Fruit fly (Drosophila melanogaster) whole organism, prepupa: ENCODE measurements around the gene Smyd3.

Experiments used
- Blimp-1 ChIP-seq: fragments of 200-800 bp; sonication (Bioruptor generic); optimal IDR thresholded peaks from 3 replicates; lab custom pipeline; 2017; ENCODE audit warnings: missing biosample characterization, missing genetic modification characterization, mild to moderate bottlenecking, moderate library complexity, missing genetic modification reagents
- CG10669 ChIP-seq: fragments of 200-800 bp; sonication (Bioruptor generic); optimal IDR thresholded peaks from 3 replicates; lab custom pipeline; 2018; ENCODE audit warnings: missing biosample characterization, mild to moderate bottlenecking, missing genetic modification characterization, moderate library complexity
- CG11294 ChIP-seq: fragments of 200-800 bp; sonication (Bioruptor generic); IDR thresholded peaks from 2 replicates; pipeline ENCODE4 v1.3.6; 2022; ENCODE audit warnings: missing biosample characterization, missing genetic modification characterization
- CG11902 ChIP-seq: fragments of 200-800 bp; sonication (Bioruptor generic); optimal IDR thresholded peaks from 3 replicates; lab custom pipeline; 2016; ENCODE audit warnings: missing biosample characterization, missing genetic modification characterization
- CG15336 ChIP-seq: fragments of 200-800 bp; sonication (Bioruptor generic); IDR thresholded peaks from 2 replicates; pipeline ENCODE4 v1.3.6; 2022; ENCODE audit warnings: missing biosample characterization, missing genetic modification characterization
- CG1621 ChIP-seq: fragments of 200-800 bp; sonication (Bioruptor generic); optimal IDR thresholded peaks from 3 replicates; lab custom pipeline; 2018; ENCODE audit warnings: missing biosample characterization, mild to moderate bottlenecking, missing genetic modification characterization
- CG3032 ChIP-seq: fragments of 200-800 bp; optimal IDR thresholded peaks from 2 replicates; lab custom pipeline; 2019; ENCODE audit warnings: missing biosample characterization, mild to moderate bottlenecking, missing genetic modification characterization, moderate library complexity
- CG32006 ChIP-seq: fragments of 200-800 bp; sonication (Bioruptor generic); optimal IDR thresholded peaks from 3 replicates; lab custom pipeline; 2017; ENCODE audit warnings: missing biosample characterization, mild to moderate bottlenecking, missing genetic modification characterization
- CG34406 ChIP-seq: fragments of 200-800 bp; sonication (Bioruptor generic); optimal IDR thresholded peaks from 3 replicates; lab custom pipeline; 2016; ENCODE audit warnings: missing biosample characterization, missing genetic modification characterization
- CG3919 ChIP-seq: fragments of 200-800 bp; sonication (Bioruptor generic); optimal IDR thresholded peaks from 3 replicates; lab custom pipeline; 2016; ENCODE audit warnings: missing biosample characterization, missing genetic modification characterization
- CG6163 ChIP-seq: fragments of 200-800 bp; sonication (Bioruptor generic); IDR thresholded peaks from 3 replicates; pipeline ENCODE4 v1.3.6; 2022; ENCODE audit warnings: missing biosample characterization, missing genetic modification characterization
- CG6276 ChIP-seq: fragments of 200-800 bp; sonication (Bioruptor generic); optimal IDR thresholded peaks from 2 replicates; lab custom pipeline; 2017; ENCODE audit warnings: missing biosample characterization, mild to moderate bottlenecking, missing genetic modification characterization
- CG6792 ChIP-seq: fragments of 200-800 bp; sonication (Bioruptor generic); optimal IDR thresholded peaks from 3 replicates; lab custom pipeline; 2016; ENCODE audit warnings: missing biosample characterization, missing genetic modification characterization
- CG6808 ChIP-seq: fragments of 200-800 bp; sonication (Bioruptor generic); optimal IDR thresholded peaks from 3 replicates; lab custom pipeline; 2017; ENCODE audit warnings: missing biosample characterization, missing genetic modification characterization, mild to moderate bottlenecking, moderate library complexity, missing genetic modification reagents
- CG7368 ChIP-seq: fragments of 200-800 bp; sonication (Bioruptor generic); optimal IDR thresholded peaks from 3 replicates; lab custom pipeline; 2016; ENCODE audit warnings: missing biosample characterization, missing genetic modification characterization
- CG8319 ChIP-seq: fragments of 200-800 bp; sonication (Bioruptor generic); optimal IDR thresholded peaks from 3 replicates; lab custom pipeline; 2016; ENCODE audit warnings: missing biosample characterization, missing genetic modification characterization
- Eip75B ChIP-seq: fragments of 200-800 bp; sonication (Bioruptor generic); optimal IDR thresholded peaks from 3 replicates; lab custom pipeline; 2016; ENCODE audit warnings: missing biosample characterization, missing genetic modification characterization
- Eip93F ChIP-seq: fragments of 200-800 bp; sonication (Bioruptor generic); optimal IDR thresholded peaks from 2 replicates; lab custom pipeline; 2016; ENCODE audit warnings: missing biosample characterization, mild to moderate bottlenecking, missing genetic modification characterization
- Ets21C ChIP-seq: fragments of 200-800 bp; sonication (Bioruptor generic); optimal IDR thresholded peaks from 3 replicates; lab custom pipeline; 2016; ENCODE audit warnings: missing biosample characterization, missing genetic modification characterization
- Gug ChIP-seq: fragments of 200-800 bp; sonication (Bioruptor generic); IDR thresholded peaks from 2 replicates; pipeline ENCODE4 v1.3.6; 2022; ENCODE audit warnings: missing biosample characterization, missing genetic modification characterization
- Hr38 ChIP-seq: sonication (Bioruptor generic); optimal IDR thresholded peaks from 2 replicates; lab custom pipeline; 2016; ENCODE audit warnings: missing biosample characterization, missing genetic modification characterization
- Hr39 ChIP-seq: fragments of 200-800 bp; sonication (Bioruptor generic); optimal IDR thresholded peaks from 2 replicates; lab custom pipeline; 2016; ENCODE audit warnings: missing biosample characterization, missing genetic modification characterization
- Hr4 ChIP-seq: fragments of 200-800 bp; sonication (Bioruptor generic); optimal IDR thresholded peaks from 3 replicates; lab custom pipeline; 2016; ENCODE audit warnings: missing biosample characterization, missing genetic modification characterization
- Lpt ChIP-seq: fragments of 200-800 bp; sonication (Bioruptor generic); optimal IDR thresholded peaks from 3 replicates; lab custom pipeline; 2016; ENCODE audit warnings: missing biosample characterization, missing genetic modification characterization
- Met ChIP-seq: fragments of 200-800 bp; sonication (Bioruptor generic); optimal IDR thresholded peaks from 3 replicates; lab custom pipeline; 2016; ENCODE audit warnings: missing biosample characterization, missing genetic modification characterization
- OdsH ChIP-seq: fragments of 200-800 bp; sonication (Bioruptor generic); optimal IDR thresholded peaks from 3 replicates; lab custom pipeline; 2016; ENCODE audit warnings: missing biosample characterization, missing genetic modification characterization
- Sox102F ChIP-seq: fragments of 200-800 bp; sonication (Bioruptor generic); optimal IDR thresholded peaks from 2 replicates; lab custom pipeline; 2016; ENCODE audit warnings: missing biosample characterization, mild to moderate bottlenecking, missing genetic modification characterization
- Sox14 ChIP-seq: fragments of 200-800 bp; sonication (Bioruptor generic); optimal IDR thresholded peaks from 3 replicates; lab custom pipeline; 2016; ENCODE audit warnings: missing biosample characterization, missing genetic modification characterization
- Sox15 ChIP-seq: fragments of 200-800 bp; sonication (Bioruptor generic); optimal IDR thresholded peaks from 3 replicates; lab custom pipeline; 2016; ENCODE audit warnings: missing biosample characterization, missing genetic modification characterization
- achi ChIP-seq: fragments of 200-800 bp; sonication (Bioruptor generic); optimal IDR thresholded peaks from 3 replicates; lab custom pipeline; 2016; ENCODE audit warnings: missing biosample characterization, missing genetic modification characterization
- acj6 ChIP-seq: fragments of 200-800 bp; sonication (Bioruptor generic); optimal IDR thresholded peaks from 3 replicates; lab custom pipeline; 2016; ENCODE audit warnings: missing biosample characterization, missing genetic modification characterization
- dsx ChIP-seq: fragments of 200-800 bp; optimal IDR thresholded peaks from 3 replicates; lab custom pipeline; 2019; ENCODE audit warnings: missing biosample characterization, mild to moderate bottlenecking, missing genetic modification characterization, moderate library complexity; ENCODE audit not compliant: poor library complexity, severe bottlenecking
- eg ChIP-seq: fragments of 200-800 bp; sonication (Bioruptor generic); IDR thresholded peaks from 3 replicates; pipeline ENCODE4 v1.3.6; 2022; ENCODE audit warnings: missing biosample characterization, missing genetic modification characterization
- esn ChIP-seq: fragments of 200-800 bp; sonication (Bioruptor generic); optimal IDR thresholded peaks from 2 replicates; lab custom pipeline; 2016; ENCODE audit warnings: missing biosample characterization, mild to moderate bottlenecking, missing genetic modification characterization, moderate library complexity
- fd59A ChIP-seq: fragments of 200-800 bp; sonication (Bioruptor generic); optimal IDR thresholded peaks from 2 replicates; lab custom pipeline; 2017; ENCODE audit warnings: missing biosample characterization, mild to moderate bottlenecking, missing genetic modification characterization, missing genetic modification reagents
- fd85E ChIP-seq: fragments of 200-800 bp; sonication (Bioruptor generic); optimal IDR thresholded peaks from 3 replicates; lab custom pipeline; 2016; ENCODE audit warnings: missing biosample characterization, missing genetic modification characterization
- fkh ChIP-seq: fragments of 200-800 bp; sonication (Bioruptor generic); optimal IDR thresholded peaks from 3 replicates; lab custom pipeline; 2017; ENCODE audit warnings: missing biosample characterization, mild to moderate bottlenecking, missing genetic modification characterization, moderate library complexity
- lz ChIP-seq: fragments of 200-800 bp; sonication (Bioruptor generic); optimal IDR thresholded peaks from 3 replicates; lab custom pipeline; 2016; ENCODE audit warnings: missing biosample characterization, missing genetic modification characterization
- net ChIP-seq: fragments of 200-800 bp; sonication (Bioruptor generic); optimal IDR thresholded peaks from 3 replicates; lab custom pipeline; 2016; ENCODE audit warnings: missing biosample characterization, missing genetic modification characterization
- pdm3 ChIP-seq: fragments of 200-800 bp; sonication (Bioruptor generic); optimal IDR thresholded peaks from 3 replicates; lab custom pipeline; 2016; ENCODE audit warnings: missing biosample characterization, missing genetic modification characterization
- salr ChIP-seq, 2 experiments: fragments of 200-800 bp; sonication (Bioruptor generic); optimal IDR thresholded peaks; 3 replicates each; lab custom pipeline; 2016 to 2018; ENCODE audit warnings: missing biosample characterization in 2 of 2, missing genetic modification characterization in 2 of 2, mild to moderate bottlenecking in 1 of 2
- spab ChIP-seq: fragments of 200-800 bp; sonication (Bioruptor generic); optimal IDR thresholded peaks from 2 replicates; lab custom pipeline; 2017; ENCODE audit warnings: missing biosample characterization, mild to moderate bottlenecking, missing genetic modification characterization, missing genetic modification reagents
- ss ChIP-seq, 2 experiments: fragments of 200-800 bp; sonication (Bioruptor generic); optimal IDR thresholded peaks; 2 replicates in 1 of 2; 3 replicates in 1 of 2; lab custom pipeline; 2017 to 2018; ENCODE audit warnings: mild to moderate bottlenecking in 2 of 2, missing biosample characterization in 2 of 2, missing genetic modification characterization in 2 of 2, moderate library complexity in 1 of 2
- svp ChIP-seq: fragments of 200-800 bp; sonication (Bioruptor generic); peaks from one replicate; lab custom pipeline; 2016; ENCODE audit warnings: missing biosample characterization, missing genetic modification characterization

The Smyd3 gene

dm6 chrX:2589446-2590038 lies 19.1 kb downstream of the Smyd3 start (continued):
- TF ChIP-seq Met (GFP tag; lab: Kevin White, UChicago) (peak; percentile 92), CG6792 (GFP tag; lab: Kevin White, UChicago) (peak; percentile 97), Eip75B (GFP tag; lab: Kevin White, UChicago) (peak; percentile 91), fd59A (GFP tag; lab: Kevin White, UChicago) (peak; percentile 71), Sox15 (GFP tag; lab: Kevin White, UChicago) (peak; percentile 96), Hr39 (GFP tag; lab: Kevin White, UChicago) (peak; percentile 97), lz (peak; percentile 96), fkh (GFP tag; lab: Kevin White, UChicago) (peak; percentile 88), CG11294 (GFP tag; lab: Robert Waterston, UW) (peak; percentile 92), Hr4 (peak; percentile 95), OdsH (GFP tag; lab: Kevin White, UChicago) (peak; percentile 96), achi (GFP tag; lab: Kevin White, UChicago) (peak; percentile 92), CG15336 (GFP tag; lab: Robert Waterston, UW) (peak; percentile 95)

dm6 chrX:2588415-2589411 lies 20.0 kb downstream of the Smyd3 start, which contains the start of gene egh:
egh (plus strand) TSS chrX:2588503.
- TF ChIP-seq Lpt (GFP tag; lab: Kevin White, UChicago): peak; percentile 71
- TF ChIP-seq Sox15 (GFP tag; lab: Kevin White, UChicago): peak; percentile 23
- no peak for TF ChIP-seq CG3032
- TF ChIP-seq CG10669 (GFP tag; lab: Kevin White, UChicago): peak; percentile 70
- peak; percentile 81 for TF ChIP-seq CG32006
- TF ChIP-seq Eip75B (GFP tag; lab: Kevin White, UChicago): peak; percentile 74
- TF ChIP-seq salr (GFP tag; optimal IDR thresholded peaks at IDR 0.05; lab: Kevin White, UChicago): peak in 1 of 2 experiments; percentile 64
- no peak for TF ChIP-seq Blimp-1
- TF ChIP-seq svp: peak; percentile 90
- peak; percentile 41 for TF ChIP-seq CG8319 (GFP tag; lab: Kevin White, UChicago)
- TF ChIP-seq Ets21C: peak; percentile 65
- peak; percentile 58 for TF ChIP-seq lz
- no peak for TF ChIP-seq CG1621 (tag; lab: Kevin White, UChicago)
- TF ChIP-seq Eip93F (GFP tag; lab: Kevin White, UChicago): no peak
- peak; percentile 76 for TF ChIP-seq Sox102F (GFP tag; lab: Kevin White, UChicago)
- TF ChIP-seq pdm3 (GFP tag; lab: Kevin White, UChicago): peak; percentile 85
- peak; percentile 50 for TF ChIP-seq spab
- TF ChIP-seq CG15336 (GFP tag; lab: Robert Waterston, UW): peak; percentile 86
- TF ChIP-seq eg (GFP tag; lab: Robert Waterston, UW): peak; percentile 92
- peak; percentile 65 for TF ChIP-seq CG34406 (GFP tag; lab: Kevin White, UChicago)
- TF ChIP-seq fd85E (GFP tag; lab: Kevin White, UChicago): peak; percentile 9
- peak; percentile 82 for TF ChIP-seq Met (GFP tag; lab: Kevin White, UChicago)
- peak; percentile 74 for TF ChIP-seq Hr39 (GFP tag; lab: Kevin White, UChicago)
- TF ChIP-seq CG6276 (GFP tag; lab: Kevin White, UChicago): peak; percentile 82
- TF ChIP-seq achi (GFP tag; lab: Kevin White, UChicago): peak; percentile 70
- TF ChIP-seq net (GFP tag; lab: Kevin White, UChicago): peak; percentile 85
- TF ChIP-seq esn: peak; percentile 71
- peak; percentile 87 for TF ChIP-seq CG6163 (GFP tag; lab: Robert Waterston, UW)
- peak; percentile 67 for TF ChIP-seq CG7368 (GFP tag; lab: Kevin White, UChicago)
- peak; percentile 67 for TF ChIP-seq acj6 (GFP tag; lab: Kevin White, UChicago)
- peak; percentile 51; the same call in 1 of the 2 replicates for TF ChIP-seq CG11294 (GFP tag; lab: Robert Waterston, UW)
- no peak for TF ChIP-seq Hr38 (GFP tag; lab: Kevin White, UChicago)
- TF ChIP-seq OdsH (GFP tag; lab: Kevin White, UChicago): peak; percentile 70
- peak; percentile 60 for TF ChIP-seq CG11902 (GFP tag; lab: Kevin White, UChicago)
- peak; percentile 83 for TF ChIP-seq CG3919 (GFP tag; lab: Kevin White, UChicago)
- no peak for TF ChIP-seq dsx (GFP tag; lab: Kevin White, UChicago)
- TF ChIP-seq CG6792 (GFP tag; lab: Kevin White, UChicago): peak; percentile 76
- TF ChIP-seq ss (GFP tag; optimal IDR thresholded peaks at IDR 0.05; lab: Kevin White, UChicago): peak; percentile 67 to 74
- TF ChIP-seq Gug (GFP tag; lab: Robert Waterston, UW): peak; percentile 82
- TF ChIP-seq Sox14 (GFP tag; lab: Kevin White, UChicago): peak; percentile 75
- peak; percentile 60 for TF ChIP-seq CG6808 (GFP tag; lab: Kevin White, UChicago)
